Fruit fly (Drosophila melanogaster) whole organism, embryonic: ENCODE measurements around the gene CG11374.

Experiments used
- Adf1 ChIP-seq: fragments of 200-800 bp; sonication (Bioruptor generic); IDR thresholded peaks from 2 replicates; pipeline ENCODE4 v1.3.6; 2022; ENCODE audit warnings: missing biosample characterization, missing genetic modification characterization
- Bteb2 ChIP-seq: fragments of 200-800 bp; sonication (Bioruptor generic); optimal IDR thresholded peaks from 2 replicates; lab custom pipeline; 2016; ENCODE audit warnings: missing biosample characterization, missing genetic modification characterization
- CG10147 ChIP-seq: fragments of 200-800 bp; sonication (Bioruptor generic); optimal IDR thresholded peaks from 2 replicates; lab custom pipeline; 2019; ENCODE audit warnings: missing biosample characterization, mild to moderate bottlenecking, missing genetic modification characterization, moderate library complexity
- CG10267 ChIP-seq: fragments of 200-800 bp; sonication (Bioruptor generic); optimal IDR thresholded peaks from 2 replicates; lab custom pipeline; 2018; ENCODE audit warnings: missing biosample characterization, mild to moderate bottlenecking, missing genetic modification characterization, moderate library complexity
- CG10462 ChIP-seq: fragments of 200-800 bp; sonication (Bioruptor generic); optimal IDR thresholded peaks from 2 replicates; lab custom pipeline; 2016; ENCODE audit warnings: missing biosample characterization, missing genetic modification characterization
- CG10565 ChIP-seq: fragments of 200-800 bp; sonication (Bioruptor generic); optimal IDR thresholded peaks from 3 replicates; lab custom pipeline; 2016; ENCODE audit warnings: missing biosample characterization, mild to moderate bottlenecking, missing genetic modification characterization
- CG13775 ChIP-seq: fragments of 200-800 bp; sonication (Bioruptor generic); optimal IDR thresholded peaks from 3 replicates; lab custom pipeline; 2017; ENCODE audit warnings: missing biosample characterization, mild to moderate bottlenecking, missing genetic modification characterization
- CG15073 ChIP-seq: fragments of 200-800 bp; sonication (Bioruptor generic); optimal IDR thresholded peaks from 2 replicates; lab custom pipeline; 2016; ENCODE audit warnings: missing biosample characterization, missing genetic modification characterization
- CG1529 ChIP-seq: fragments of 200-800 bp; sonication (Bioruptor generic); optimal IDR thresholded peaks from 3 replicates; lab custom pipeline; 2018; ENCODE audit warnings: missing biosample characterization, missing genetic modification characterization
- CG15479 ChIP-seq: fragments of 200-800 bp; sonication (Bioruptor generic); optimal IDR thresholded peaks from 3 replicates; lab custom pipeline; 2019; ENCODE audit warnings: missing biosample characterization, mild to moderate bottlenecking, missing genetic modification characterization, moderate library complexity
- CG1602 ChIP-seq: fragments of 200-800 bp; sonication (Bioruptor generic); optimal IDR thresholded peaks from 3 replicates; lab custom pipeline; 2016; ENCODE audit warnings: missing biosample characterization, missing genetic modification characterization
- CG18011 ChIP-seq: fragments of 200-800 bp; sonication (Bioruptor generic); optimal IDR thresholded peaks from 2 replicates; lab custom pipeline; 2017; ENCODE audit warnings: missing biosample characterization, missing genetic modification characterization, mild to moderate bottlenecking, moderate library complexity, missing genotype
- CG18599 ChIP-seq: fragments of 200-800 bp; sonication (Bioruptor generic); optimal IDR thresholded peaks from 3 replicates; lab custom pipeline; 2017; ENCODE audit warnings: missing biosample characterization, missing genetic modification characterization, mild to moderate bottlenecking, moderate library complexity, missing genetic modification reagents
- CG2120 ChIP-seq: fragments of 200-800 bp; sonication (Bioruptor generic); optimal IDR thresholded peaks from 3 replicates; lab custom pipeline; 2016; ENCODE audit warnings: missing biosample characterization, missing genetic modification characterization
- CG31224 ChIP-seq: fragments of 200-800 bp; sonication (Bioruptor generic); IDR thresholded peaks from 2 replicates; pipeline ENCODE4 v1.3.6; 2022; ENCODE audit warnings: missing biosample characterization, missing genetic modification characterization
- CG3281 ChIP-seq: fragments of 200-800 bp; sonication (Bioruptor generic); optimal IDR thresholded peaks from 3 replicates; lab custom pipeline; 2017; ENCODE audit warnings: missing biosample characterization, mild to moderate bottlenecking, missing genetic modification characterization
- CG3838 ChIP-seq: fragments of 200-800 bp; sonication (Bioruptor generic); optimal IDR thresholded peaks from 3 replicates; lab custom pipeline; 2016; ENCODE audit warnings: missing biosample characterization, missing genetic modification characterization
- CG4282 ChIP-seq: fragments of 200-800 bp; sonication (Bioruptor generic); optimal IDR thresholded peaks from 2 replicates; lab custom pipeline; 2016; ENCODE audit warnings: missing biosample characterization, missing genetic modification characterization
- CG4404 ChIP-seq: fragments of 200-800 bp; sonication (Bioruptor generic); IDR thresholded peaks from 2 replicates; pipeline ENCODE4 v1.3.6; 2022; ENCODE audit warnings: missing biosample characterization, missing genetic modification characterization
- CG8359 ChIP-seq: fragments of 200-800 bp; sonication (Bioruptor generic); optimal IDR thresholded peaks from 2 replicates; lab custom pipeline; 2017; ENCODE audit warnings: missing biosample characterization, mild to moderate bottlenecking, missing genetic modification characterization, borderline replicate concordance
- Dbx ChIP-seq: fragments of 200-800 bp; sonication (Bioruptor generic); IDR thresholded peaks from 3 replicates; pipeline ENCODE4 v1.3.6; 2022; ENCODE audit warnings: missing biosample characterization, missing genetic modification characterization
- Dek ChIP-seq: fragments of 200-800 bp; sonication (Bioruptor generic); optimal IDR thresholded peaks from 3 replicates; lab custom pipeline; 2019; ENCODE audit warnings: missing biosample characterization, mild to moderate bottlenecking, missing genetic modification characterization, moderate library complexity
- Dp ChIP-seq: fragments of 200-800 bp; sonication (Bioruptor generic); optimal IDR thresholded peaks from 2 replicates; lab custom pipeline; 2018; ENCODE audit warnings: missing biosample characterization, mild to moderate bottlenecking, missing genetic modification characterization, moderate library complexity
- Hr39 ChIP-seq: fragments of >200 bp; optimal IDR thresholded peaks from 2 replicates; lab custom pipeline; 2017
- MBD-R2 ChIP-seq: fragments of 200-800 bp; sonication (Bioruptor generic); IDR thresholded peaks from 2 replicates; pipeline ENCODE4 v1.3.6; 2022; ENCODE audit warnings: missing biosample characterization, missing genetic modification characterization
- Oaz ChIP-seq: fragments of 200-800 bp; sonication (Bioruptor generic); IDR thresholded peaks from 2 replicates; pipeline ENCODE4 v1.3.6; 2022; ENCODE audit warnings: missing biosample characterization, missing genetic modification characterization
- Opbp ChIP-seq: fragments of 200-800 bp; sonication (Bioruptor generic); IDR thresholded peaks from 3 replicates; pipeline ENCODE4 v1.3.6; 2022; ENCODE audit warnings: missing biosample characterization, missing genetic modification characterization; ENCODE audit not compliant: partially characterized antibody
- Optix ChIP-seq: fragments of 200-800 bp; sonication (Bioruptor generic); IDR thresholded peaks from 3 replicates; pipeline ENCODE4 v1.3.6; 2022; ENCODE audit warnings: missing biosample characterization, missing genetic modification characterization
- PHDP ChIP-seq: fragments of 200-800 bp; sonication (Bioruptor generic); optimal IDR thresholded peaks from 3 replicates; lab custom pipeline; 2018; ENCODE audit warnings: missing biosample characterization, mild to moderate bottlenecking, missing genetic modification characterization, moderate library complexity
- Ravus ChIP-seq: fragments of 200-800 bp; sonication (Bioruptor generic); IDR thresholded peaks from 2 replicates; pipeline ENCODE4 v1.3.6; 2022; ENCODE audit warnings: missing biosample characterization, missing genetic modification characterization
- Side ChIP-seq: fragments of 200-800 bp; sonication (Bioruptor generic); optimal IDR thresholded peaks from 2 replicates; lab custom pipeline; 2016; ENCODE audit warnings: missing biosample characterization, missing genetic modification characterization
- Sox100B ChIP-seq: fragments of 200-800 bp; sonication (Bioruptor generic); optimal IDR thresholded peaks from 3 replicates; lab custom pipeline; 2018; ENCODE audit warnings: missing biosample characterization, mild to moderate bottlenecking, missing genetic modification characterization
- Xbp1 ChIP-seq: fragments of 200-800 bp; sonication (Bioruptor generic); optimal IDR thresholded peaks from 3 replicates; lab custom pipeline; 2016; ENCODE audit warnings: missing biosample characterization, mild to moderate bottlenecking, missing genetic modification characterization
- YL-1 ChIP-seq: fragments of 200-800 bp; sonication (Bioruptor generic); optimal IDR thresholded peaks from 3 replicates; lab custom pipeline; 2017; ENCODE audit warnings: missing biosample characterization, mild to moderate bottlenecking, missing genetic modification characterization
- al ChIP-seq: fragments of 200-800 bp; sonication (Bioruptor generic); IDR thresholded peaks from 2 replicates; pipeline ENCODE4 v1.3.6; 2022; ENCODE audit warnings: missing biosample characterization, missing genetic modification characterization
- ase ChIP-seq: fragments of 200-800 bp; sonication (Bioruptor generic); IDR thresholded peaks from 3 replicates; pipeline ENCODE4 v1.3.6; 2022; ENCODE audit warnings: missing biosample characterization, missing genetic modification characterization
- chm ChIP-seq: fragments of 200-800 bp; sonication (Bioruptor generic); IDR thresholded peaks from 2 replicates; pipeline ENCODE4 v1.3.6; 2022; ENCODE audit warnings: missing biosample characterization, missing genetic modification characterization
- dimm ChIP-seq: fragments of 200-800 bp; sonication (Bioruptor generic); IDR thresholded peaks from 2 replicates; pipeline ENCODE4 v1.3.6; 2022; ENCODE audit warnings: missing biosample characterization, missing genetic modification characterization
- en ChIP-seq: fragments of 200-800 bp; sonication (Bioruptor generic); optimal IDR thresholded peaks from 2 replicates; lab custom pipeline; 2016; ENCODE audit warnings: missing biosample characterization, missing genetic modification characterization
- fru ChIP-seq: fragments of >200 bp; optimal IDR thresholded peaks from 2 replicates; lab custom pipeline; 2017
- gro ChIP-seq: fragments of 200-800 bp; sonication (Bioruptor generic); optimal IDR thresholded peaks from 2 replicates; lab custom pipeline; 2016; ENCODE audit warnings: missing biosample characterization, missing genetic modification characterization
- insv ChIP-seq, 2 experiments: fragments of 200-800 bp; sonication (Bioruptor generic); optimal IDR thresholded peaks; 3 replicates each; lab custom pipeline; 2016 to 2018; ENCODE audit warnings: missing biosample characterization in 2 of 2, missing genetic modification characterization in 2 of 2
- pho ChIP-seq: fragments of 200-800 bp; sonication (Bioruptor generic); optimal IDR thresholded peaks from 2 replicates; lab custom pipeline; 2016; ENCODE audit warnings: missing biosample characterization, missing genetic modification characterization
- pum ChIP-seq: fragments of 200-800 bp; sonication (Bioruptor generic); optimal IDR thresholded peaks from 2 replicates; lab custom pipeline; 2016; ENCODE audit warnings: missing biosample characterization, missing genetic modification characterization
- run ChIP-seq: fragments of 200-800 bp; sonication (Bioruptor generic); optimal IDR thresholded peaks from 3 replicates; lab custom pipeline; 2018; ENCODE audit warnings: missing biosample characterization, mild to moderate bottlenecking, missing genetic modification characterization
- scrt ChIP-seq: fragments of 200-800 bp; sonication (Bioruptor generic); optimal IDR thresholded peaks from 2 replicates; lab custom pipeline; 2018; ENCODE audit warnings: missing biosample characterization, mild to moderate bottlenecking, missing genetic modification characterization, moderate library complexity
- sob ChIP-seq: fragments of 200-800 bp; sonication (Bioruptor generic); IDR thresholded peaks from 2 replicates; pipeline ENCODE4 v1.3.6; 2022; ENCODE audit warnings: missing biosample characterization, missing genetic modification characterization
- sqz ChIP-seq: fragments of 200-800 bp; sonication (Bioruptor generic); optimal IDR thresholded peaks from 3 replicates; lab custom pipeline; 2018; ENCODE audit warnings: missing biosample characterization, mild to moderate bottlenecking, missing genetic modification characterization
- tup ChIP-seq: fragments of 200-800 bp; sonication (Bioruptor generic); optimal IDR thresholded peaks from 2 replicates; lab custom pipeline; 2016; ENCODE audit warnings: missing biosample characterization, mild to moderate bottlenecking, missing genetic modification characterization, moderate library complexity
- tx ChIP-seq: fragments of 200-800 bp; sonication (Bioruptor generic); optimal IDR thresholded peaks from 2 replicates; lab custom pipeline; 2016; ENCODE audit warnings: missing biosample characterization, missing genetic modification characterization
- usp ChIP-seq: fragments of >200 bp; optimal IDR thresholded peaks from 2 replicates; lab custom pipeline; 2017; ENCODE audit warnings: missing biosample characterization, missing genetic modification characterization
- zen2 ChIP-seq: fragments of 200-800 bp; sonication (Bioruptor generic); IDR thresholded peaks from 3 replicates; pipeline ENCODE4 v1.3.6; 2022; ENCODE audit warnings: missing biosample characterization, missing genetic modification characterization; ENCODE audit not compliant: partially characterized antibody

The CG11374 gene

DNA sequence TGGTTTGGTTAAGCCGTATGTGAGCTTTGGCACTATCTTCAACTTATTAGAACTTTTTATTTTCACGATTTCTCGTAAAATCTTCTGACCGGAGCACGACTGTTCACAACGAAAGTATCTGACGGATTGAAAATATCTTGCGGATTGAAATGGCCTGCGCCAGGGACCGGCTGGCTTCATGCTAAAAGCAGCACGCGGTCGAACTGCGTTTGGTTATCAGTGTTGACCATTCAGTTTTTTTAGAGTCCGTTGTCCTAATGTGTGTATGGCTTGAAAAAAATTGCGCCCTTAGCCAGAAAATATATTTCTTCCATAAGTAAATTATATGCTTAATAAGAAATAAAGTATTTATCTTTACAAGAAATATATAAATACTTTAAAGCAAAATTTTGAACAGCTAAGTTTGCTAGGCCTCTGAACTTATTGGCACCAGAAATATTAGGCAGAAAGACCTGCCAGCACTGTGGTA lies 11.1 kb downstream of the CG11374 start, which contains the start of gene net (continued):
- TF ChIP-seq Adf1 (GFP tag; lab: Robert Waterston, UW), result peak; percentile 80
- no peak for TF ChIP-seq CG10565 (GFP tag; lab: Kevin White, UChicago)
- no peak for TF ChIP-seq Opbp (GFP tag; lab: Robert Waterston, UW)
- no peak for TF ChIP-seq ase (GFP tag; lab: Robert Waterston, UW)
- TF ChIP-seq sqz (GFP tag; lab: Kevin White, UChicago), result peak; percentile 74
- TF ChIP-seq YL-1 (GFP tag; lab: Kevin White, UChicago), result peak; percentile 27
- no peak; the same call in 1 of the 2 replicates for TF ChIP-seq al (GFP tag; lab: Robert Waterston, UW)
- TF ChIP-seq Xbp1 (GFP tag; lab: Kevin White, UChicago), result peak; percentile 54
- no peak for TF ChIP-seq usp (GFP tag; lab: Kevin White, UChicago)
- no peak for TF ChIP-seq CG15073 (GFP tag; lab: Kevin White, UChicago)
- TF ChIP-seq dimm, result no peak
- TF ChIP-seq Ravus (GFP tag; lab: Robert Waterston, UW), result no peak
- TF ChIP-seq Side (GFP tag; lab: Kevin White, UChicago), result no peak
- TF ChIP-seq CG1529 (GFP tag; lab: Kevin White, UChicago), result peak; percentile 39
- no peak for TF ChIP-seq tup (GFP tag; lab: Kevin White, UChicago)
- peak; percentile 5 for TF ChIP-seq pho
- TF ChIP-seq Hr39 (lab: Kevin White, UChicago), result no peak
- no peak for TF ChIP-seq Optix
- peak; percentile 57 for TF ChIP-seq CG2120 (GFP tag; lab: Kevin White, UChicago)
- TF ChIP-seq CG10462, result no peak
- TF ChIP-seq zen2 (GFP tag; lab: Robert Waterston, UW), result no peak
- TF ChIP-seq scrt (GFP tag; lab: Kevin White, UChicago), result peak; percentile 79
- TF ChIP-seq Sox100B (GFP tag; lab: Kevin White, UChicago), result peak; percentile 73
- peak; percentile 62 for TF ChIP-seq CG10267 (tag; lab: Kevin White, UChicago)
- peak; percentile 59 for TF ChIP-seq CG13775
- TF ChIP-seq CG18599, result peak; percentile 89
- TF ChIP-seq CG18011 (GFP tag; lab: Kevin White, UChicago), result no peak
- no peak for TF ChIP-seq Dp (GFP tag; lab: Kevin White, UChicago)
- TF ChIP-seq CG3281 (GFP tag; lab: Kevin White, UChicago), result peak; percentile 85
- TF ChIP-seq chm, result peak; percentile 35; the same call in 1 of the 2 replicates
- TF ChIP-seq Bteb2 (GFP tag; lab: Kevin White, UChicago), result no peak
- no peak for TF ChIP-seq CG4282
- no peak for TF ChIP-seq CG31224
- no peak for TF ChIP-seq CG15479 (GFP tag; lab: Kevin White, UChicago)
- no peak for TF ChIP-seq pum (GFP tag; lab: Kevin White, UChicago)
- peak; percentile 66 for TF ChIP-seq Dek (tag; lab: Kevin White, UChicago)
- TF ChIP-seq CG4404 (GFP tag; lab: Robert Waterston, UW), result no peak
- TF ChIP-seq CG8359 (GFP tag; lab: Kevin White, UChicago), result no peak
- peak; percentile 58 for TF ChIP-seq Dbx
- TF ChIP-seq sob, result peak; percentile 69; the same call in 1 of the 2 replicates
- no peak for TF ChIP-seq en (GFP tag; lab: Kevin White, UChicago)
- no peak for TF ChIP-seq run (tag; lab: Kevin White, UChicago)
- TF ChIP-seq insv (GFP tag; optimal IDR thresholded peaks at IDR 0.05; lab: Kevin White, UChicago), result peak in 1 of 2 experiments; percentile 52
- no peak for TF ChIP-seq gro (GFP tag; lab: Kevin White, UChicago)
- TF ChIP-seq CG3838 (GFP tag; lab: Kevin White, UChicago), result no peak
- TF ChIP-seq tx (GFP tag; lab: Kevin White, UChicago), result no peak
- TF ChIP-seq Oaz, result no peak
- peak; percentile 80 for TF ChIP-seq CG10147
- peak; percentile 77 for TF ChIP-seq PHDP (tag; lab: Kevin White, UChicago)
- TF ChIP-seq CG1602 (GFP tag; lab: Kevin White, UChicago), result peak; percentile 16
- no peak for TF ChIP-seq fru
- TF ChIP-seq MBD-R2, result peak; percentile 45; the same call in 1 of the 2 replicates
